ENCODE assay signal across 4 fruit fly cellular contexts in the genomic region with DNA sequence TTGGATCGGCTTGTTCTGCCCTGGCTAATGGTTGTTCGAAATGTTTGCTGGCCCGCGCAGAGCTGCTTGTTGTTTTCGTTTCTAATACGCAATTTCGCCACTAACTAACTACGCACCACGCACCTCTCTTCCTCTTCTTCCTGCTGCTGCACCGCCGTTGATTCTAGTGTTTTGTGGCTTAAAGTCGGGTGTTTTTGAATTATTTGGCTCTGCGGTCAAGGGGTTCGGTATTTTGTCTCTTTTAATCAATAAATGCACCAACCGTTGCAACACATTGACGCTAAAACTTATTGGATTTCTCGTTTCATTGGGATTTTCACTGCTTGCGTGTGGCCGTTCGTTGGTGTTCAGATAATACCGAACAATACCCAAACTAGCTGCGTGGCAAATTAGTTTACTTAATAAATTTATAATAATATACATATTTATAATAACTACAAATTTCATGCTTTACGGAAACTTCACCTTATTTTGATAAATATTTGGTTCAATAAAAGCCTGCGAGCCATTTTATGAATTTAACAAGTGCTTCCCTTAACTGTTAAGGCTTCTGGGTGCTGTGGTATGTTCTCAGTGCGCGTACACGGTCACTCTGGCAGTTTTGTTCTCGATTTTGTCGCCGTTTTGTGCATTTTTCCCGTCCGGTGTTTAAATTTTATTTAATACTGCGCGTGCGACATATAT.
A peak's percentile ranks its signal among the peaks of the same experiment; 100 is the strongest.
TF ChIP-seq lines count a peak whose summit lies in the region.

A gene (minus strand): TSS at position 351 of the 684 bp plus-strand sequence.
A gene (plus strand): TSS at position 571 of the 684 bp plus-strand sequence.

- TF ChIP-seq CTCF in whole organism, embryonic (GFP tag; optimal IDR thresholded peaks at IDR 0.05; lab: Kevin White, UChicago) = peak; percentile 38

TF ChIP-seq in whole organism, adult, 20 proteins besides CTCF, POLR2A, EP300 and RAD21:
- TF ChIP-seq Crg-1 (GFP tag; optimal IDR thresholded peaks at IDR 0.05; lab: Kevin White, UChicago) (peak; percentile 23), CG1620 (GFP tag; optimal IDR thresholded peaks at IDR 0.05; lab: Kevin White, UChicago) (no peak), pad (GFP tag; optimal IDR thresholded peaks at IDR 0.05; lab: Kevin White, UChicago) (no peak), cic (GFP tag; optimal IDR thresholded peaks at IDR 0.05; lab: Kevin White, UChicago) (peak; percentile 7), kay (GFP tag; lab: Kevin White, UChicago; ENCODE audit: borderline replicate concordance) (no peak), Hr96 (GFP tag; optimal IDR thresholded peaks at IDR 0.05; lab: Kevin White, UChicago) (no peak), toe (GFP tag; optimal IDR thresholded peaks at IDR 0.05; lab: Kevin White, UChicago) (no peak), bab1 (GFP tag; optimal IDR thresholded peaks at IDR 0.05; lab: Kevin White, UChicago) (no peak), Mnt (GFP tag; optimal IDR thresholded peaks at IDR 0.05; lab: Kevin White, UChicago) (peak; percentile 52), ovo (GFP tag; optimal IDR thresholded peaks at IDR 0.05; lab: Kevin White, UChicago) (no peak), tj (GFP tag; optimal IDR thresholded peaks at IDR 0.05; lab: Kevin White, UChicago) (no peak), CG14711 (tag; optimal IDR thresholded peaks at IDR 0.05; lab: Kevin White, UChicago) (peak; percentile 19), cnc (optimal IDR thresholded peaks at IDR 0.05; lab: Kevin White, UChicago) (no peak), CG7101 (tag; optimal IDR thresholded peaks at IDR 0.05; lab: Kevin White, UChicago) (peak; percentile 36), Clk (GFP tag; optimal IDR thresholded peaks at IDR 0.05; lab: Kevin White, UChicago) (no peak), CG11617 (GFP tag; optimal IDR thresholded peaks at IDR 0.05; lab: Kevin White, UChicago) (peak; percentile 47), CG5204 (GFP tag; optimal IDR thresholded peaks at IDR 0.05; lab: Kevin White, UChicago) (no peak), CG33017 (tag; optimal IDR thresholded peaks at IDR 0.05; lab: Kevin White, UChicago) (no peak), CG12768 (GFP tag; optimal IDR thresholded peaks at IDR 0.05; lab: Kevin White, UChicago) (no peak), CG7045 (GFP tag; optimal IDR thresholded peaks at IDR 0.05; lab: Kevin White, UChicago) (peak; percentile 17)

TF ChIP-seq in whole organism, embryonic, 481 proteins besides CTCF, POLR2A, EP300 and RAD21 (continues in another document):
- TF ChIP-seq CoRest (tag; optimal IDR thresholded peaks at IDR 0.05; lab: Kevin White, UChicago) = peak; percentile 40
- no peak for TF ChIP-seq kah (GFP tag; optimal IDR thresholded peaks at IDR 0.05; lab: Kevin White, UChicago)
- TF ChIP-seq CG4328 (GFP tag; optimal IDR thresholded peaks at IDR 0.05; lab: Kevin White, UChicago) = no peak
- TF ChIP-seq CG9932 (GFP tag; IDR thresholded peaks at IDR 0.05; lab: Robert Waterston, UW) = no peak
- no peak for TF ChIP-seq CG9437 (GFP tag; optimal IDR thresholded peaks at IDR 0.05; lab: Kevin White, UChicago)
- no peak for TF ChIP-seq grn (GFP tag; optimal IDR thresholded peaks at IDR 0.05; lab: Kevin White, UChicago)
- no peak for TF ChIP-seq Jarid2 (GFP tag; optimal IDR thresholded peaks at IDR 0.05; lab: Kevin White, UChicago)
- no peak for TF ChIP-seq CG3065 (GFP tag; optimal IDR thresholded peaks at IDR 0.05; lab: Kevin White, UChicago)
- no peak for TF ChIP-seq Max (GFP tag; optimal IDR thresholded peaks at IDR 0.05; lab: Kevin White, UChicago)
- no peak for TF ChIP-seq Gug (GFP tag; IDR thresholded peaks at IDR 0.05; lab: Robert Waterston, UW)
- peak; percentile 32 for TF ChIP-seq PHDP (tag; optimal IDR thresholded peaks at IDR 0.05; lab: Kevin White, UChicago)
- TF ChIP-seq CG7556 (GFP tag; optimal IDR thresholded peaks at IDR 0.05; lab: Kevin White, UChicago) = no peak
- TF ChIP-seq ems (GFP tag; optimal IDR thresholded peaks at IDR 0.05; lab: Kevin White, UChicago) = no peak
- TF ChIP-seq Myb (GFP tag; optimal IDR thresholded peaks at IDR 0.05; lab: Kevin White, UChicago) = no peak
- no peak for TF ChIP-seq ab (GFP tag; optimal IDR thresholded peaks at IDR 0.05; lab: Kevin White, UChicago)
- no peak for TF ChIP-seq CG16863 (GFP tag; optimal IDR thresholded peaks at IDR 0.05; lab: Kevin White, UChicago)
- no peak for TF ChIP-seq CG1024 (GFP tag; IDR thresholded peaks at IDR 0.05; lab: Robert Waterston, UW)
- no peak for TF ChIP-seq sisA (GFP tag; IDR thresholded peaks at IDR 0.05; lab: Robert Waterston, UW)
- peak; percentile 20 for TF ChIP-seq Meics (GFP tag; optimal IDR thresholded peaks at IDR 0.05; lab: Kevin White, UChicago)
- no peak for TF ChIP-seq CG15011 (GFP tag; optimal IDR thresholded peaks at IDR 0.05; lab: Kevin White, UChicago)
- no peak for TF ChIP-seq B-H1 (GFP tag; IDR thresholded peaks at IDR 0.05; lab: Robert Waterston, UW)
- TF ChIP-seq CG30403 (GFP tag; optimal IDR thresholded peaks at IDR 0.05; lab: Kevin White, UChicago) = no peak
- TF ChIP-seq CG10959 (GFP tag; IDR thresholded peaks at IDR 0.05; lab: Robert Waterston, UW) = no peak

TF ChIP-seq in whole organism, prepupa, 60 proteins besides CTCF, POLR2A, EP300 and RAD21:
- TF ChIP-seq CG3032 (tag; optimal IDR thresholded peaks at IDR 0.05; lab: Kevin White, UChicago) (peak; percentile 40), ss (GFP tag; optimal IDR thresholded peaks at IDR 0.05; lab: Kevin White, UChicago) (no peak), vri (GFP tag; optimal IDR thresholded peaks at IDR 0.05; lab: Kevin White, UChicago) (peak; percentile 1), CG6163 (GFP tag; IDR thresholded peaks at IDR 0.05; lab: Robert Waterston, UW) (no peak), Blimp-1 (GFP tag; optimal IDR thresholded peaks at IDR 0.05; lab: Kevin White, UChicago) (no peak), fkh (GFP tag; optimal IDR thresholded peaks at IDR 0.05; lab: Kevin White, UChicago) (peak; percentile 69)

TF ChIP-seq in whole organism, wandering third instar larva, 38 proteins besides CTCF, POLR2A, EP300 and RAD21:
- TF ChIP-seq Vsx2 (GFP tag; optimal IDR thresholded peaks at IDR 0.05; lab: Kevin White, UChicago; ENCODE audit: partially characterized antibody) (peak; percentile 13), Hr83 (GFP tag; optimal IDR thresholded peaks at IDR 0.05; lab: Kevin White, UChicago; ENCODE audit: poor library complexity, severe bottlenecking) (no peak), CrebA (GFP tag; optimal IDR thresholded peaks at IDR 0.05; lab: Kevin White, UChicago; ENCODE audit: borderline replicate concordance) (no peak), woc (GFP tag; optimal IDR thresholded peaks at IDR 0.05; lab: Kevin White, UChicago) (no peak), Myc (optimal IDR thresholded peaks at IDR 0.05; lab: Kevin White, UChicago) (no peak), sv (GFP tag; optimal IDR thresholded peaks at IDR 0.05; lab: Kevin White, UChicago) (no peak), foxo (GFP tag; optimal IDR thresholded peaks at IDR 0.05; lab: Kevin White, UChicago) (peak in 1 of 2 experiments; percentile 6), dl (GFP tag; optimal IDR thresholded peaks at IDR 0.05; lab: Kevin White, UChicago; ENCODE audit: insufficient read depth in 1 of 2, partially characterized antibody in 2 of 2) (no peak), HLH106 (tag; optimal IDR thresholded peaks at IDR 0.05; lab: Kevin White, UChicago) (peak; percentile 33), N (GFP tag; optimal IDR thresholded peaks at IDR 0.05; lab: Kevin White, UChicago) (no peak), CG32264 (GFP tag; optimal IDR thresholded peaks at IDR 0.05; lab: Kevin White, UChicago) (no peak), br (GFP tag; optimal IDR thresholded peaks at IDR 0.05; lab: Kevin White, UChicago) (no peak), dsf (GFP tag; optimal IDR thresholded peaks at IDR 0.05; lab: Kevin White, UChicago; ENCODE audit: borderline replicate concordance) (no peak), Sp1 (GFP tag; optimal IDR thresholded peaks at IDR 0.05; lab: Kevin White, UChicago) (peak; percentile 62), brk (GFP tag; optimal IDR thresholded peaks at IDR 0.05; lab: Kevin White, UChicago) (peak; percentile 12), Dif (GFP tag; optimal IDR thresholded peaks at IDR 0.05; lab: Kevin White, UChicago; ENCODE audit: partially characterized antibody) (no peak), GATAd (GFP tag; optimal IDR thresholded peaks at IDR 0.05; lab: Kevin White, UChicago) (no peak), Jra (GFP tag; optimal IDR thresholded peaks at IDR 0.05; lab: Kevin White, UChicago) (no peak), h (GFP tag; optimal IDR thresholded peaks at IDR 0.05; lab: Kevin White, UChicago) (peak; percentile 23), OdsH (GFP tag; optimal IDR thresholded peaks at IDR 0.05; lab: Kevin White, UChicago) (no peak), usp (GFP tag; optimal IDR thresholded peaks at IDR 0.05; lab: Kevin White, UChicago) (no peak), Mio (GFP tag; optimal IDR thresholded peaks at IDR 0.05; lab: Kevin White, UChicago) (no peak), tai (GFP tag; optimal IDR thresholded peaks at IDR 0.05; lab: Kevin White, UChicago) (no peak), rgr (GFP tag; optimal IDR thresholded peaks at IDR 0.05; lab: Kevin White, UChicago) (peak; percentile 12), Abd-B (GFP tag; optimal IDR thresholded peaks at IDR 0.05; lab: Kevin White, UChicago) (no peak), pan (optimal IDR thresholded peaks at IDR 0.05; lab: Kevin White, UChicago) (no peak), psq (GFP tag; optimal IDR thresholded peaks at IDR 0.05; lab: Kevin White, UChicago) (no peak), Hr78 (GFP tag; optimal IDR thresholded peaks at IDR 0.05; lab: Kevin White, UChicago) (no peak), fru (GFP tag; optimal IDR thresholded peaks at IDR 0.05; lab: Kevin White, UChicago) (no peak), Rel (GFP tag; optimal IDR thresholded peaks at IDR 0.05; lab: Kevin White, UChicago) (no peak), Rel (tag; optimal IDR thresholded peaks at IDR 0.05; lab: Kevin White, UChicago) (peak; percentile 94), Dfd (GFP tag; optimal IDR thresholded peaks at IDR 0.05; lab: Kevin White, UChicago) (no peak), CG9705 (GFP tag; optimal IDR thresholded peaks at IDR 0.05; lab: Kevin White, UChicago) (peak; percentile 14), dmrt93B (GFP tag; optimal IDR thresholded peaks at IDR 0.05; lab: Kevin White, UChicago) (no peak), ey (GFP tag; optimal IDR thresholded peaks at IDR 0.05; lab: Kevin White, UChicago) (no peak), Hnf4 (GFP tag; optimal IDR thresholded peaks at IDR 0.05; lab: Kevin White, UChicago) (no peak), lola (GFP tag; optimal IDR thresholded peaks at IDR 0.05; lab: Kevin White, UChicago) (no peak), jim (GFP tag; optimal IDR thresholded peaks at IDR 0.05; lab: Kevin White, UChicago) (no peak), sage (GFP tag; optimal IDR thresholded peaks at IDR 0.05; lab: Kevin White, UChicago) (no peak)
